Fruit fly (Drosophila melanogaster): ENCODE data around the gene CG7091.

CG7091 gene

dm6 chr3R:13015811-13016766, 38.3 kb downstream of the CG7091 start (continued):
- TF ChIP-seq CG13296 (GFP tag; optimal IDR thresholded peaks at IDR 0.05) (no peak), CG6654 (GFP tag; optimal IDR thresholded peaks at IDR 0.05) (no peak), CG1602 (GFP tag; optimal IDR thresholded peaks at IDR 0.05) (no peak), YL-1 (GFP tag; optimal IDR thresholded peaks at IDR 0.05) (no peak), az2 (GFP tag; optimal IDR thresholded peaks at IDR 0.05) (no peak), repo (GFP tag; optimal IDR thresholded peaks at IDR 0.05) (no peak), CG14860 (GFP tag; IDR thresholded peaks at IDR 0.05; ENCODE audit: partially characterized antibody) (no peak), unc-4 (GFP tag; IDR thresholded peaks at IDR 0.05; ENCODE audit: partially characterized antibody) (no peak), CG10654 (GFP tag; optimal IDR thresholded peaks at IDR 0.05) (no peak), CG7928 (GFP tag; optimal IDR thresholded peaks at IDR 0.05) (no peak), ac (GFP tag; optimal IDR thresholded peaks at IDR 0.05) (no peak), Side (GFP tag; optimal IDR thresholded peaks at IDR 0.05) (no peak), wor (GFP tag; IDR thresholded peaks at IDR 0.05) (no peak), CG33557 (GFP tag; optimal IDR thresholded peaks at IDR 0.05) (no peak), HmgD (GFP tag; optimal IDR thresholded peaks at IDR 0.05) (peak; percentile 2), CG6683 (GFP tag; optimal IDR thresholded peaks at IDR 0.05) (no peak), CG7839 (tag; optimal IDR thresholded peaks at IDR 0.05) (no peak), BtbVII (GFP tag; optimal IDR thresholded peaks at IDR 0.05) (no peak), grau (tag; optimal IDR thresholded peaks at IDR 0.05) (peak; percentile 5), sim (GFP tag; IDR thresholded peaks at IDR 0.05) (no peak), Poxn (GFP tag; IDR thresholded peaks at IDR 0.05) (no peak), Eip74EF (GFP tag; optimal IDR thresholded peaks at IDR 0.05) (no peak), sqz (GFP tag; optimal IDR thresholded peaks at IDR 0.05) (peak; percentile 61), wdn (GFP tag; IDR thresholded peaks at IDR 0.05) (no peak), CG2889 (GFP tag; IDR thresholded peaks at IDR 0.05) (no peak), CG18262 (tag; optimal IDR thresholded peaks at IDR 0.05) (no peak), CG15269 (tag; optimal IDR thresholded peaks at IDR 0.05) (no peak), PHDP (tag; optimal IDR thresholded peaks at IDR 0.05) (peak; percentile 16), Six4 (GFP tag; optimal IDR thresholded peaks at IDR 0.05) (no peak), bbx (GFP tag; IDR thresholded peaks at IDR 0.05; ENCODE audit: partially characterized antibody) (peak; percentile 9; the same call in 1 of the 2 replicates), CG1529 (GFP tag; optimal IDR thresholded peaks at IDR 0.05) (no peak), row (GFP tag; IDR thresholded peaks at IDR 0.05) (peak; percentile 73), Doc2 (GFP tag; IDR thresholded peaks at IDR 0.05) (no peak), onecut (GFP tag; IDR thresholded peaks at IDR 0.05) (0 out of 2 replicates have a peak, but pooled peaks have one; percentile 4), CG12155 (GFP tag; optimal IDR thresholded peaks at IDR 0.05) (peak; percentile 7), trh (GFP tag; optimal IDR thresholded peaks at IDR 0.05) (no peak), sc (optimal IDR thresholded peaks at IDR 0.05) (no peak), sc (GFP tag; optimal IDR thresholded peaks at IDR 0.05) (no peak), pfk (GFP tag; optimal IDR thresholded peaks at IDR 0.05) (no peak), HLH4C (GFP tag; IDR thresholded peaks at IDR 0.05; ENCODE audit: partially characterized antibody) (no peak), CG15073 (GFP tag; optimal IDR thresholded peaks at IDR 0.05) (no peak), CG9727 (GFP tag; optimal IDR thresholded peaks at IDR 0.05) (no peak), dimm (GFP tag; IDR thresholded peaks at IDR 0.05) (no peak), Lim3 (GFP tag; IDR thresholded peaks at IDR 0.05) (no peak), Usf (GFP tag; optimal IDR thresholded peaks at IDR 0.05) (no peak), dmrt11E (tag; optimal IDR thresholded peaks at IDR 0.05) (peak; percentile 13), tap (tag; optimal IDR thresholded peaks at IDR 0.05) (no peak), CG30020 (tag; optimal IDR thresholded peaks at IDR 0.05) (no peak), gfzf (GFP tag; optimal IDR thresholded peaks at IDR 0.05) (no peak)
